Fruit fly (Drosophila melanogaster): ENCODE measurements around the gene sinah.

sinah gene

DNA sequence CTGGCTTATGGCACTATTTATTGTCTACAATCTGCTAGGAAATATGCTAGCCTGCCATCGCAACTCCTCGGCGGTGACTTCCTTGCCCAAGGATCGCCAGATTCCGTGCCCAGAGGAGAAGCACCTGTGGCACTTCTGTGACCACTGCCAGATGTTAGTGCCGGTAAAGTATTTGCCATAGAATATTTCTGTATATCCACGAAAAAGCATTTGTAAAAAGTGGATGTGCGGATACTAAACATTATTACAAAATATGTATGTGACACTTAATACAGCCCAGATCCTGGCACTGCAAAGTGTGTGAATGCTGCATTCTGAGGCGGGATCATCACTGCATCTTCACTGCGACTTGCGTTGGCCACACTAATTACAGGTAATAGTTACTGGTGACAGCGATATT lies 2.0 kb downstream of the sinah start (continued):
- TF ChIP-seq CG7357 (GFP tag; IDR thresholded peaks at IDR 0.05): peak; percentile 69; the same call in 1 of the 3 replicates
- peak; percentile 62 for TF ChIP-seq gfzf (GFP tag; optimal IDR thresholded peaks at IDR 0.05)
- no peak for TF ChIP-seq CG12942 (GFP tag; optimal IDR thresholded peaks at IDR 0.05)
- TF ChIP-seq lola (GFP tag; optimal IDR thresholded peaks at IDR 0.05): no peak
- TF ChIP-seq Elba2 (GFP tag; optimal IDR thresholded peaks at IDR 0.05): peak; percentile 50
- peak; percentile 49 for TF ChIP-seq CG14710 (tag; optimal IDR thresholded peaks at IDR 0.05)
- no peak for TF ChIP-seq croc (GFP tag; conservative IDR thresholded peaks at IDR 0.05)
- TF ChIP-seq vfl (GFP tag; optimal IDR thresholded peaks at IDR 0.05): no peak
- TF ChIP-seq BEAF-32 (GFP tag; optimal IDR thresholded peaks at IDR 0.05): peak; percentile 36
- 0 out of 2 replicates have a peak, but pooled peaks have one; percentile 49 for TF ChIP-seq CG1024 (GFP tag; IDR thresholded peaks at IDR 0.05)
- no peak for TF ChIP-seq sisA (GFP tag; IDR thresholded peaks at IDR 0.05)
- peak; percentile 74 for TF ChIP-seq stwl (tag; optimal IDR thresholded peaks at IDR 0.05)

dm6 chr3L:16862284-16862683 lies 3.4 kb downstream of the sinah start, which contains the start of gene Rh4:
Gene Rh4 (minus strand): TSS chr3L:16862517.
- TF ChIP-seq ewg (GFP tag; optimal IDR thresholded peaks at IDR 0.05) (no peak), CG9932 (GFP tag; IDR thresholded peaks at IDR 0.05) (peak; percentile 47), row (GFP tag; IDR thresholded peaks at IDR 0.05) (0 out of 3 replicates have a peak, but pooled peaks have one; percentile 12), ab (GFP tag; optimal IDR thresholded peaks at IDR 0.05) (no peak), CG13624 (GFP tag; optimal IDR thresholded peaks at IDR 0.05) (no peak), jing (GFP tag; optimal IDR thresholded peaks at IDR 0.05) (no peak), Ravus (GFP tag; IDR thresholded peaks at IDR 0.05) (no peak), CG31365 (tag; optimal IDR thresholded peaks at IDR 0.05) (no peak), Atf-2 (GFP tag; optimal IDR thresholded peaks at IDR 0.05) (no peak), CG16779 (GFP tag; IDR thresholded peaks at IDR 0.05) (peak; percentile 23; the same call in 1 of the 2 replicates), hb (GFP tag; IDR thresholded peaks at IDR 0.05; ENCODE audit: partially characterized antibody) (no peak), ranshi (GFP tag; IDR thresholded peaks at IDR 0.05) (no peak), CG13287 (GFP tag; IDR thresholded peaks at IDR 0.05; ENCODE audit: partially characterized antibody) (0 out of 2 replicates have a peak, but pooled peaks have one; percentile 5), gsb (GFP tag; IDR thresholded peaks at IDR 0.05) (no peak), Dbx (GFP tag; IDR thresholded peaks at IDR 0.05) (no peak), Sox100B (GFP tag; optimal IDR thresholded peaks at IDR 0.05) (no peak), sr (GFP tag; IDR thresholded peaks at IDR 0.05) (no peak), Hr39 (optimal IDR thresholded peaks at IDR 0.05) (no peak), Bgb (GFP tag; IDR thresholded peaks at IDR 0.05; ENCODE audit: partially characterized antibody) (0 out of 2 replicates have a peak, but pooled peaks have one; percentile 24), run (tag; optimal IDR thresholded peaks at IDR 0.05) (no peak), Opbp (GFP tag; IDR thresholded peaks at IDR 0.05; ENCODE audit: partially characterized antibody) (0 out of 3 replicates have a peak, but pooled peaks have one; percentile 41), ssp (GFP tag; IDR thresholded peaks at IDR 0.05) (no peak), lola (GFP tag; optimal IDR thresholded peaks at IDR 0.05) (no peak), CG5953 (GFP tag; IDR thresholded peaks at IDR 0.05) (no peak), CG31388 (GFP tag; optimal IDR thresholded peaks at IDR 0.05) (no peak), CG7745 (tag; optimal IDR thresholded peaks at IDR 0.05) (no peak), CG8478 (optimal IDR thresholded peaks at IDR 0.05) (peak; percentile 7), Hmr (GFP tag; optimal IDR thresholded peaks at IDR 0.05) (no peak), Med (GFP tag) (peak; percentile 70), gce (GFP tag; IDR thresholded peaks at IDR 0.05) (no peak), D19A (tag; optimal IDR thresholded peaks at IDR 0.05) (no peak), Bdp1 (GFP tag; optimal IDR thresholded peaks at IDR 0.05) (no peak), exex (tag; optimal IDR thresholded peaks at IDR 0.05) (no peak), lov (optimal IDR thresholded peaks at IDR 0.05) (no peak), lov (GFP tag; IDR thresholded peaks at IDR 0.05) (no peak), dm (GFP tag; optimal IDR thresholded peaks at IDR 0.05) (no peak), abd-A (tag; optimal IDR thresholded peaks at IDR 0.05) (no peak), CG6813 (GFP tag; optimal IDR thresholded peaks at IDR 0.05) (no peak), bowl (GFP tag; IDR thresholded peaks at IDR 0.05) (no peak), shn (GFP tag; optimal IDR thresholded peaks at IDR 0.05) (no peak)
